Fruit fly (Drosophila melanogaster) whole organism, embryonic: ENCODE results near the gene Atx-1.

ENCODE experiments used
- Adf1 ChIP-seq: fragments of 200-800 bp; sonication (Bioruptor generic); IDR thresholded peaks from 2 replicates; pipeline ENCODE4 v1.3.6; 2022; ENCODE audit warnings: missing biosample characterization, missing genetic modification characterization
- CG1024 ChIP-seq: fragments of 200-800 bp; sonication (Bioruptor generic); IDR thresholded peaks from 2 replicates; pipeline ENCODE4 v1.3.6; 2022; ENCODE audit warnings: missing biosample characterization, missing genetic modification characterization
- CG11504 ChIP-seq: fragments of 200-800 bp; sonication (Bioruptor generic); optimal IDR thresholded peaks from 3 replicates; lab custom pipeline; 2019; ENCODE audit warnings: missing biosample characterization, mild to moderate bottlenecking, missing genetic modification characterization, moderate library complexity
- CG12155 ChIP-seq: fragments of 200-800 bp; sonication (Bioruptor generic); optimal IDR thresholded peaks from 3 replicates; lab custom pipeline; 2016; ENCODE audit warnings: missing biosample characterization, missing genetic modification characterization
- CG13287 ChIP-seq: fragments of 200-800 bp; sonication (Bioruptor generic); IDR thresholded peaks from 2 replicates; pipeline ENCODE4 v1.3.6; 2022; ENCODE audit warnings: missing biosample characterization, missing genetic modification characterization; ENCODE audit not compliant: partially characterized antibody
- CG15601 ChIP-seq: fragments of 200-800 bp; sonication (Bioruptor generic); optimal IDR thresholded peaks from 3 replicates; lab custom pipeline; 2019; ENCODE audit warnings: missing biosample characterization, mild to moderate bottlenecking, missing genetic modification characterization, moderate library complexity
- CG17359 ChIP-seq: fragments of 200-800 bp; sonication (Bioruptor generic); optimal IDR thresholded peaks from 3 replicates; lab custom pipeline; 2018; ENCODE audit warnings: missing biosample characterization, mild to moderate bottlenecking, missing genetic modification characterization, moderate library complexity
- CG1792 ChIP-seq: fragments of 200-800 bp; sonication (Bioruptor generic); optimal IDR thresholded peaks from 2 replicates; lab custom pipeline; 2016; ENCODE audit warnings: missing biosample characterization, missing genetic modification characterization
- CG2129 ChIP-seq: fragments of 200-800 bp; sonication (Bioruptor generic); IDR thresholded peaks from 2 replicates; pipeline ENCODE4 v1.3.6; 2022; ENCODE audit warnings: missing biosample characterization, missing genetic modification characterization; ENCODE audit not compliant: partially characterized antibody
- CG31441 ChIP-seq: fragments of 200-800 bp; sonication (Bioruptor generic); IDR thresholded peaks from 2 replicates; pipeline ENCODE4 v1.3.6; 2022; ENCODE audit warnings: missing biosample characterization, missing genetic modification characterization
- CG32772 ChIP-seq: fragments of 200-800 bp; sonication (Bioruptor generic); IDR thresholded peaks from 2 replicates; pipeline ENCODE4 v1.3.6; 2022; ENCODE audit warnings: missing biosample characterization, missing genetic modification characterization
- CG33557 ChIP-seq: fragments of 200-800 bp; sonication (Bioruptor generic); optimal IDR thresholded peaks from 2 replicates; lab custom pipeline; 2019; ENCODE audit warnings: missing biosample characterization, mild to moderate bottlenecking, missing genetic modification characterization, moderate library complexity
- CG42726 ChIP-seq: fragments of 200-800 bp; sonication (Bioruptor generic); IDR thresholded peaks from 2 replicates; pipeline ENCODE4 v1.3.6; 2022; ENCODE audit warnings: missing biosample characterization, missing genetic modification characterization; ENCODE audit not compliant: partially characterized antibody
- CG4328 ChIP-seq: fragments of 200-800 bp; sonication (Bioruptor generic); optimal IDR thresholded peaks from 3 replicates; lab custom pipeline; 2017; ENCODE audit warnings: missing biosample characterization, missing genetic modification reagents, missing genetic modification characterization
- CG4854 ChIP-seq: fragments of 200-800 bp; sonication (Bioruptor generic); optimal IDR thresholded peaks from 2 replicates; lab custom pipeline; 2016; ENCODE audit warnings: missing biosample characterization, missing genetic modification characterization, inconsistent platforms
- CG6654 ChIP-seq: fragments of 200-800 bp; sonication (Bioruptor generic); optimal IDR thresholded peaks from 2 replicates; lab custom pipeline; 2017; ENCODE audit warnings: missing biosample characterization, mild to moderate bottlenecking, missing genetic modification characterization
- CG6689 ChIP-seq: fragments of 200-800 bp; sonication (Bioruptor generic); IDR thresholded peaks from 2 replicates; pipeline ENCODE4 v1.3.6; 2022; ENCODE audit warnings: missing biosample characterization, missing genetic modification characterization
- CG7786 ChIP-seq: fragments of 200-800 bp; sonication (Bioruptor generic); optimal IDR thresholded peaks from 2 replicates; lab custom pipeline; 2016; ENCODE audit warnings: missing biosample characterization, missing genetic modification characterization
- CG8089 ChIP-seq: fragments of 200-800 bp; sonication (Bioruptor generic); optimal IDR thresholded peaks from 3 replicates; lab custom pipeline; 2016; ENCODE audit warnings: missing biosample characterization, missing genetic modification characterization
- CG9437 ChIP-seq: fragments of 200-800 bp; sonication (Bioruptor generic); optimal IDR thresholded peaks from 2 replicates; lab custom pipeline; 2018; ENCODE audit warnings: missing biosample characterization, mild to moderate bottlenecking, missing genetic modification characterization
- CG9876 ChIP-seq: fragments of 200-800 bp; sonication (Bioruptor generic); optimal IDR thresholded peaks from 2 replicates; lab custom pipeline; 2016; ENCODE audit warnings: missing biosample characterization, missing genetic modification characterization
- Dad ChIP-seq: fragments of 200-800 bp; sonication (Bioruptor generic); optimal IDR thresholded peaks from 3 replicates; lab custom pipeline; 2016; ENCODE audit warnings: missing biosample characterization, missing genetic modification characterization
- Elba2 ChIP-seq: fragments of 200-800 bp; sonication (Bioruptor generic); optimal IDR thresholded peaks from 3 replicates; lab custom pipeline; 2016; ENCODE audit warnings: missing biosample characterization, missing genetic modification characterization
- Fer3 ChIP-seq: fragments of 200-800 bp; sonication (Bioruptor generic); optimal IDR thresholded peaks from 2 replicates; lab custom pipeline; 2018; ENCODE audit warnings: missing biosample characterization, mild to moderate bottlenecking, missing genetic modification characterization, moderate library complexity
- GATAe ChIP-seq: fragments of 200-800 bp; sonication (Bioruptor generic); conservative IDR thresholded peaks from 2 replicates; pipeline ENCODE4 v1.3.6; 2022; ENCODE audit warnings: missing biosample characterization, missing genetic modification characterization
- HLH54F ChIP-seq: fragments of 200-800 bp; sonication (Bioruptor generic); optimal IDR thresholded peaks from 3 replicates; lab custom pipeline; 2016; ENCODE audit warnings: missing biosample characterization, missing genetic modification characterization
- Lhr ChIP-seq: fragments of 200-800 bp; sonication (Bioruptor generic); optimal IDR thresholded peaks from 3 replicates; lab custom pipeline; 2017; ENCODE audit warnings: mild to moderate bottlenecking, missing biosample characterization, missing genetic modification reagents, missing genetic modification characterization
- Mad ChIP-seq: fragments of 200-800 bp; sonication (Bioruptor generic); optimal IDR thresholded peaks from 2 replicates; lab custom pipeline; 2016; ENCODE audit warnings: missing biosample characterization, missing genetic modification characterization
- NFAT ChIP-seq: fragments of 200-800 bp; sonication (Bioruptor generic); IDR thresholded peaks from 2 replicates; pipeline ENCODE4 v1.3.6; 2022; ENCODE audit warnings: missing biosample characterization, missing genetic modification characterization
- Poxn ChIP-seq: fragments of 200-800 bp; sonication (Bioruptor generic); IDR thresholded peaks from 2 replicates; pipeline ENCODE4 v1.3.6; 2022; ENCODE audit warnings: missing biosample characterization, missing genetic modification characterization
- Ravus ChIP-seq: fragments of 200-800 bp; sonication (Bioruptor generic); IDR thresholded peaks from 2 replicates; pipeline ENCODE4 v1.3.6; 2022; ENCODE audit warnings: missing biosample characterization, missing genetic modification characterization
- Rfx ChIP-seq: fragments of 200-800 bp; sonication (Bioruptor generic); IDR thresholded peaks from 2 replicates; pipeline ENCODE4 v1.3.6; 2022; ENCODE audit warnings: missing biosample characterization, missing genetic modification characterization
- Stat92E ChIP-seq, 3 experiments: fragments of >200 bp in 2 of 3; fragments of 200-800 bp in 1 of 3; sonication (Bioruptor generic) in 1 of 3; optimal IDR thresholded peaks; 2 replicates each; lab custom pipeline; 2017 to 2019; ENCODE audit warnings: missing biosample characterization in 3 of 3, missing genetic modification characterization in 3 of 3, mild to moderate bottlenecking in 1 of 3, moderate library complexity in 1 of 3
- dysf ChIP-seq: fragments of 200-800 bp; sonication (Bioruptor generic); IDR thresholded peaks from 3 replicates; pipeline ENCODE4 v1.3.6; 2022; ENCODE audit warnings: missing biosample characterization, missing genetic modification characterization
- en ChIP-seq: fragments of 200-800 bp; sonication (Bioruptor generic); optimal IDR thresholded peaks from 2 replicates; lab custom pipeline; 2016; ENCODE audit warnings: missing biosample characterization, missing genetic modification characterization
- gcm ChIP-seq: fragments of 200-800 bp; sonication (Bioruptor generic); optimal IDR thresholded peaks from 2 replicates; lab custom pipeline; 2019; ENCODE audit warnings: missing biosample characterization, mild to moderate bottlenecking, missing genetic modification characterization, moderate library complexity
- gro ChIP-seq: fragments of 200-800 bp; sonication (Bioruptor generic); optimal IDR thresholded peaks from 2 replicates; lab custom pipeline; 2016; ENCODE audit warnings: missing biosample characterization, missing genetic modification characterization
- hbn ChIP-seq: fragments of 200-800 bp; sonication (Bioruptor generic); IDR thresholded peaks from 2 replicates; pipeline ENCODE4 v1.3.6; 2022; ENCODE audit warnings: missing biosample characterization, missing genetic modification characterization; ENCODE audit not compliant: partially characterized antibody
- ken ChIP-seq: fragments of 200-800 bp; sonication (Bioruptor generic); IDR thresholded peaks from 3 replicates; pipeline ENCODE4 v1.3.6; 2022; ENCODE audit warnings: missing biosample characterization, missing genetic modification characterization
- lbe ChIP-seq: fragments of 200-800 bp; sonication (Bioruptor generic); optimal IDR thresholded peaks from 2 replicates; lab custom pipeline; 2016; ENCODE audit warnings: missing biosample characterization, mild to moderate bottlenecking, missing genetic modification characterization
- lilli ChIP-seq: fragments of 200-800 bp; sonication (Bioruptor generic); optimal IDR thresholded peaks from 3 replicates; lab custom pipeline; 2016; ENCODE audit warnings: missing biosample characterization, missing genetic modification characterization
- lov ChIP-seq, 2 experiments: fragments of 200-800 bp in 1 of 2; fragments of >200 bp in 1 of 2; sonication (Bioruptor generic) in 1 of 2; IDR thresholded peaks in 1 of 2; optimal IDR thresholded peaks in 1 of 2; 2 replicates in 1 of 2; 3 replicates in 1 of 2; pipeline versions ENCODE4 v1.3.6 to Lab custom; 2017 to 2022; ENCODE audit warnings: missing biosample characterization in 1 of 2, missing genetic modification characterization in 1 of 2
- sens-2 ChIP-seq: fragments of 200-800 bp; sonication (Bioruptor generic); IDR thresholded peaks from 2 replicates; pipeline ENCODE4 v1.3.6; 2022; ENCODE audit warnings: missing biosample characterization, missing genetic modification characterization
- sna ChIP-seq: fragments of 200-800 bp; sonication (Bioruptor generic); IDR thresholded peaks from 2 replicates; pipeline ENCODE4 v1.3.6; 2022; ENCODE audit warnings: missing biosample characterization, missing genetic modification characterization; ENCODE audit not compliant: partially characterized antibody
- tgo ChIP-seq: fragments of 200-800 bp; sonication (Bioruptor generic); IDR thresholded peaks from 3 replicates; pipeline ENCODE4 v1.3.6; 2022; ENCODE audit warnings: missing biosample characterization, missing genetic modification characterization
- tup ChIP-seq: fragments of 200-800 bp; sonication (Bioruptor generic); optimal IDR thresholded peaks from 2 replicates; lab custom pipeline; 2016; ENCODE audit warnings: missing biosample characterization, mild to moderate bottlenecking, missing genetic modification characterization, moderate library complexity
- unc-4 ChIP-seq: fragments of 200-800 bp; sonication (Bioruptor generic); IDR thresholded peaks from 2 replicates; pipeline ENCODE4 v1.3.6; 2022; ENCODE audit warnings: missing biosample characterization, missing genetic modification characterization; ENCODE audit not compliant: partially characterized antibody
- zen ChIP-seq: fragments of 200-800 bp; sonication (Bioruptor generic); optimal IDR thresholded peaks from 3 replicates; lab custom pipeline; 2018; ENCODE audit warnings: missing biosample characterization, mild to moderate bottlenecking, missing genetic modification characterization, moderate library complexity
- zfh1 ChIP-seq: fragments of 200-800 bp; sonication (Bioruptor generic); IDR thresholded peaks from 3 replicates; pipeline ENCODE4 v1.3.6; 2022; ENCODE audit warnings: missing biosample characterization, missing genetic modification characterization

Gene Atx-1

dm6 chrX:6856332-6856995 lies 33.5 kb downstream of the Atx-1 start (continued):
- peak; percentile 79 for TF ChIP-seq Fer3 (tag; lab: Kevin White, UChicago)
- no peak for TF ChIP-seq CG9876 (GFP tag; lab: Kevin White, UChicago)
- TF ChIP-seq dysf (GFP tag; lab: Robert Waterston, UW): peak; percentile 82
- TF ChIP-seq CG6689: peak; percentile 71
- peak; percentile 17 for TF ChIP-seq lilli
- peak; percentile 26 for TF ChIP-seq CG12155 (GFP tag; lab: Kevin White, UChicago)
- TF ChIP-seq Adf1 (GFP tag; lab: Robert Waterston, UW): no peak
- TF ChIP-seq CG9437 (GFP tag; lab: Kevin White, UChicago): peak; percentile 64
- peak; percentile 44; the same call in 1 of the 2 replicates for TF ChIP-seq CG1024 (GFP tag; lab: Robert Waterston, UW)
- TF ChIP-seq sna: no peak
- TF ChIP-seq CG6654 (GFP tag; lab: Kevin White, UChicago): peak; percentile 18
- peak; percentile 78 for TF ChIP-seq zfh1
- no peak for TF ChIP-seq lov (optimal IDR thresholded peaks at IDR 0.05; lab: Kevin White, UChicago)
- TF ChIP-seq lov (GFP tag; IDR thresholded peaks at IDR 0.05; lab: Robert Waterston, UW): peak; percentile 62; the same call in 1 of the 3 replicates
- no peak for TF ChIP-seq CG1792 (GFP tag; lab: Kevin White, UChicago)
- TF ChIP-seq CG2129: no peak
- no peak for TF ChIP-seq CG7786
- no peak for TF ChIP-seq HLH54F (GFP tag; lab: Kevin White, UChicago)
- no peak for TF ChIP-seq CG8089
- TF ChIP-seq Stat92E (GFP tag; optimal IDR thresholded peaks at IDR 0.05; lab: Kevin White, UChicago): no peak
- TF ChIP-seq NFAT (GFP tag; lab: Robert Waterston, UW): peak; percentile 38; the same call in 1 of the 2 replicates
- TF ChIP-seq Dad (GFP tag; lab: Kevin White, UChicago): no peak
- no peak for TF ChIP-seq Mad (GFP tag; lab: Kevin White, UChicago)
- peak; percentile 86 for TF ChIP-seq Rfx (GFP tag; lab: Robert Waterston, UW)
- TF ChIP-seq CG31441 (GFP tag; lab: Robert Waterston, UW): peak; percentile 71
- no peak for TF ChIP-seq CG4328 (GFP tag; lab: Kevin White, UChicago)
- no peak for TF ChIP-seq en
- TF ChIP-seq sens-2 (GFP tag; lab: Robert Waterston, UW): no peak
- TF ChIP-seq CG15601: peak; percentile 37
- TF ChIP-seq CG17359 (tag; lab: Kevin White, UChicago): peak; percentile 82
- TF ChIP-seq tup (GFP tag; lab: Kevin White, UChicago): no peak
- peak; percentile 68 for TF ChIP-seq CG32772 (GFP tag; lab: Robert Waterston, UW)
- no peak for TF ChIP-seq gro (GFP tag; lab: Kevin White, UChicago)
- TF ChIP-seq gcm (GFP tag; lab: Kevin White, UChicago): peak; percentile 43
- no peak for TF ChIP-seq hbn (GFP tag; lab: Robert Waterston, UW)
- TF ChIP-seq CG42726 (GFP tag; lab: Robert Waterston, UW): no peak
- TF ChIP-seq CG33557 (GFP tag; lab: Kevin White, UChicago): no peak
- peak; percentile 3 for TF ChIP-seq lbe (GFP tag; lab: Kevin White, UChicago)
- no peak for TF ChIP-seq CG13287 (GFP tag; lab: Robert Waterston, UW)
- no peak for TF ChIP-seq Elba2 (GFP tag; lab: Kevin White, UChicago)
- peak; percentile 47; the same call in 1 of the 3 replicates for TF ChIP-seq ken
- TF ChIP-seq zen (tag; lab: Kevin White, UChicago): peak; percentile 33
- TF ChIP-seq unc-4: no peak
- peak; percentile 19; the same call in 1 of the 2 replicates for TF ChIP-seq GATAe
- TF ChIP-seq CG4854 (GFP tag; lab: Kevin White, UChicago): no peak
- TF ChIP-seq CG11504 (tag; lab: Kevin White, UChicago): peak; percentile 87
- TF ChIP-seq Lhr (GFP tag; lab: Kevin White, UChicago): no peak
- TF ChIP-seq tgo (GFP tag; lab: Robert Waterston, UW): peak; percentile 85
- peak; percentile 35; the same call in 1 of the 2 replicates for TF ChIP-seq Poxn (GFP tag; lab: Robert Waterston, UW)
- peak; percentile 33 for TF ChIP-seq Ravus (GFP tag; lab: Robert Waterston, UW)
